Fruit fly (Drosophila melanogaster) whole organism, embryonic: Measurements from ENCODE around the gene Desat2.

Experiments
- BEAF-32 ChIP-seq: fragments of 200-800 bp; sonication (Bioruptor generic); optimal IDR thresholded peaks from 3 replicates; lab custom pipeline; 2017; ENCODE audit warnings: missing biosample characterization, missing genetic modification characterization, mild to moderate bottlenecking, moderate library complexity, missing genetic modification reagents
- Blimp-1 ChIP-seq: fragments of 200-800 bp; sonication (Bioruptor generic); optimal IDR thresholded peaks from 3 replicates; lab custom pipeline; 2018; ENCODE audit warnings: missing biosample characterization, missing genetic modification characterization, mild to moderate bottlenecking, moderate library complexity, missing genetic modification reagents
- Bteb2 ChIP-seq: fragments of 200-800 bp; sonication (Bioruptor generic); optimal IDR thresholded peaks from 2 replicates; lab custom pipeline; 2016; ENCODE audit warnings: missing biosample characterization, missing genetic modification characterization
- CG10565 ChIP-seq: fragments of 200-800 bp; sonication (Bioruptor generic); optimal IDR thresholded peaks from 3 replicates; lab custom pipeline; 2016; ENCODE audit warnings: missing biosample characterization, mild to moderate bottlenecking, missing genetic modification characterization
- CG11093 ChIP-seq: fragments of 200-800 bp; sonication (Bioruptor generic); IDR thresholded peaks from 3 replicates; pipeline ENCODE4 v1.3.6; 2022; ENCODE audit warnings: missing biosample characterization, missing genetic modification characterization
- CG14050 ChIP-seq: fragments of 200-800 bp; sonication (Bioruptor generic); IDR thresholded peaks from 3 replicates; pipeline ENCODE4 v1.3.6; 2022; ENCODE audit warnings: missing biosample characterization, missing genetic modification characterization
- CG1529 ChIP-seq: fragments of 200-800 bp; sonication (Bioruptor generic); optimal IDR thresholded peaks from 3 replicates; lab custom pipeline; 2018; ENCODE audit warnings: missing biosample characterization, missing genetic modification characterization
- CG15479 ChIP-seq: fragments of 200-800 bp; sonication (Bioruptor generic); optimal IDR thresholded peaks from 3 replicates; lab custom pipeline; 2019; ENCODE audit warnings: missing biosample characterization, mild to moderate bottlenecking, missing genetic modification characterization, moderate library complexity
- CG16779 ChIP-seq: fragments of 200-800 bp; sonication (Bioruptor generic); IDR thresholded peaks from 2 replicates; pipeline ENCODE4 v1.3.6; 2022; ENCODE audit warnings: missing biosample characterization, missing genetic modification characterization
- CG17186 ChIP-seq: fragments of 200-800 bp; sonication (Bioruptor generic); optimal IDR thresholded peaks from 3 replicates; lab custom pipeline; 2017; ENCODE audit warnings: missing biosample characterization, missing genetic modification reagents, missing genetic modification characterization
- CG2129 ChIP-seq: fragments of 200-800 bp; sonication (Bioruptor generic); IDR thresholded peaks from 2 replicates; pipeline ENCODE4 v1.3.6; 2022; ENCODE audit warnings: missing biosample characterization, missing genetic modification characterization; ENCODE audit not compliant: partially characterized antibody
- CG30020 ChIP-seq: fragments of 200-800 bp; optimal IDR thresholded peaks from 2 replicates; lab custom pipeline; 2019; ENCODE audit warnings: missing biosample characterization, mild to moderate bottlenecking, missing genetic modification characterization, moderate library complexity
- CG4707 ChIP-seq: fragments of 200-800 bp; sonication (Bioruptor generic); optimal IDR thresholded peaks from 2 replicates; lab custom pipeline; 2018; ENCODE audit warnings: missing biosample characterization, mild to moderate bottlenecking, missing genetic modification characterization, moderate library complexity
- CG6175 ChIP-seq: fragments of 200-800 bp; sonication (Bioruptor generic); IDR thresholded peaks from 3 replicates; pipeline ENCODE4 v1.3.6; 2022; ENCODE audit warnings: missing biosample characterization, missing genetic modification characterization
- CG6272 ChIP-seq: fragments of 200-800 bp; sonication (Bioruptor generic); IDR thresholded peaks from 2 replicates; pipeline ENCODE4 v1.3.6; 2022; ENCODE audit warnings: missing biosample characterization, missing genetic modification characterization
- CG6654 ChIP-seq: fragments of 200-800 bp; sonication (Bioruptor generic); optimal IDR thresholded peaks from 2 replicates; lab custom pipeline; 2017; ENCODE audit warnings: missing biosample characterization, mild to moderate bottlenecking, missing genetic modification characterization
- CG6791 ChIP-seq: fragments of 200-800 bp; sonication (Bioruptor generic); IDR thresholded peaks from 3 replicates; pipeline ENCODE4 v1.3.6; 2022; ENCODE audit warnings: missing biosample characterization, missing genetic modification characterization; ENCODE audit not compliant: partially characterized antibody
- CG7556 ChIP-seq: fragments of 200-800 bp; sonication (Bioruptor generic); optimal IDR thresholded peaks from 2 replicates; lab custom pipeline; 2017; ENCODE audit warnings: missing biosample characterization, mild to moderate bottlenecking, missing genetic modification characterization
- CG7839 ChIP-seq: fragments of 200-800 bp; sonication (Bioruptor generic); optimal IDR thresholded peaks from 3 replicates; lab custom pipeline; 2018; ENCODE audit warnings: missing biosample characterization, mild to moderate bottlenecking, missing genetic modification characterization, moderate library complexity
- CG7963 ChIP-seq: fragments of 200-800 bp; sonication (Bioruptor generic); IDR thresholded peaks from 3 replicates; pipeline ENCODE4 v1.3.6; 2022; ENCODE audit warnings: missing biosample characterization, missing genetic modification characterization; ENCODE audit not compliant: partially characterized antibody
- CG8478 ChIP-seq: fragments of >200 bp; optimal IDR thresholded peaks from 2 replicates; lab custom pipeline; 2018
- Dfd ChIP-seq, 2 experiments: fragments of >200 bp; optimal IDR thresholded peaks; 2 replicates each; lab custom pipeline; 2017; ENCODE audit warnings: missing biosample characterization in 2 of 2, missing genetic modification characterization in 2 of 2
- Ets65A ChIP-seq: fragments of 200-800 bp; sonication (Bioruptor generic); peaks from one replicate; lab custom pipeline; 2016; ENCODE audit warnings: missing biosample characterization, missing genetic modification characterization
- HmgD ChIP-seq: fragments of 200-800 bp; sonication (Bioruptor generic); optimal IDR thresholded peaks from 3 replicates; lab custom pipeline; 2016; ENCODE audit warnings: missing biosample characterization, missing genetic modification characterization
- HmgZ ChIP-seq: fragments of 200-800 bp; sonication (Bioruptor generic); optimal IDR thresholded peaks from 2 replicates; lab custom pipeline; 2018; ENCODE audit warnings: missing biosample characterization, mild to moderate bottlenecking, missing genetic modification characterization
- Jarid2 ChIP-seq: fragments of 200-800 bp; sonication (Bioruptor generic); optimal IDR thresholded peaks from 3 replicates; lab custom pipeline; 2017; ENCODE audit warnings: mild to moderate bottlenecking, missing biosample characterization, missing genetic modification reagents, missing genetic modification characterization
- MTF-1 ChIP-seq: fragments of 200-800 bp; sonication (Bioruptor generic); optimal IDR thresholded peaks from 2 replicates; lab custom pipeline; 2018; ENCODE audit warnings: missing biosample characterization, mild to moderate bottlenecking, missing genetic modification characterization, borderline replicate concordance
- Pdp1 ChIP-seq, 2 experiments: fragments of 200-800 bp; sonication (Bioruptor generic); optimal IDR thresholded peaks; 3 replicates each; lab custom pipeline; 2016; ENCODE audit warnings: missing biosample characterization in 2 of 2, missing genetic modification characterization in 2 of 2, mild to moderate bottlenecking in 1 of 2, moderate library complexity in 1 of 2
- Rfx ChIP-seq: fragments of 200-800 bp; sonication (Bioruptor generic); IDR thresholded peaks from 2 replicates; pipeline ENCODE4 v1.3.6; 2022; ENCODE audit warnings: missing biosample characterization, missing genetic modification characterization
- Taf1 ChIP-seq: fragments of 200-800 bp; sonication (Bioruptor generic); IDR thresholded peaks from 2 replicates; pipeline ENCODE4 v1.3.6; 2022; ENCODE audit warnings: missing biosample characterization, missing genetic modification characterization
- ac ChIP-seq: fragments of 200-800 bp; sonication (Bioruptor generic); optimal IDR thresholded peaks from 3 replicates; lab custom pipeline; 2017; ENCODE audit warnings: missing biosample characterization, mild to moderate bottlenecking, missing genetic modification characterization
- al ChIP-seq: fragments of 200-800 bp; sonication (Bioruptor generic); IDR thresholded peaks from 2 replicates; pipeline ENCODE4 v1.3.6; 2022; ENCODE audit warnings: missing biosample characterization, missing genetic modification characterization
- bcd ChIP-seq: fragments of 200-800 bp; sonication (Bioruptor generic); optimal IDR thresholded peaks from 2 replicates; lab custom pipeline; 2017; ENCODE audit warnings: missing biosample characterization, mild to moderate bottlenecking, missing genetic modification characterization
- cad ChIP-seq: fragments of >200 bp; optimal IDR thresholded peaks from 2 replicates; lab custom pipeline; 2017; ENCODE audit warnings: missing biosample characterization, missing genetic modification characterization
- croc ChIP-seq: fragments of 200-800 bp; sonication (Bioruptor generic); conservative IDR thresholded peaks from 3 replicates; pipeline ENCODE4 v1.3.6; 2022; ENCODE audit warnings: missing biosample characterization, missing genetic modification characterization
- crol ChIP-seq: fragments of 200-800 bp; sonication (Bioruptor generic); IDR thresholded peaks from 2 replicates; pipeline ENCODE4 v1.3.6; 2022; ENCODE audit warnings: missing biosample characterization, missing genetic modification characterization
- disco-r ChIP-seq: fragments of 200-800 bp; sonication (Bioruptor generic); optimal IDR thresholded peaks from 2 replicates; lab custom pipeline; 2016; ENCODE audit warnings: missing biosample characterization, missing genetic modification characterization
- dpn ChIP-seq, 2 experiments: fragments of 200-800 bp; sonication (Bioruptor generic); optimal IDR thresholded peaks; 3 replicates each; lab custom pipeline; 2016; ENCODE audit warnings: missing biosample characterization in 2 of 2, missing genetic modification characterization in 2 of 2
- hth ChIP-seq: fragments of >200 bp; optimal IDR thresholded peaks from 2 replicates; lab custom pipeline; 2017; ENCODE audit warnings: inconsistent platforms
- kni ChIP-seq: fragments of 200-800 bp; sonication (Bioruptor generic); optimal IDR thresholded peaks from 3 replicates; lab custom pipeline; 2017; ENCODE audit warnings: mild to moderate bottlenecking, missing biosample characterization, missing genetic modification reagents, missing genetic modification characterization
- org-1 ChIP-seq: fragments of 200-800 bp; sonication (Bioruptor generic); optimal IDR thresholded peaks from 2 replicates; lab custom pipeline; 2017; ENCODE audit warnings: missing biosample characterization, missing genetic modification characterization
- phol ChIP-seq: fragments of 200-800 bp; sonication (Bioruptor generic); optimal IDR thresholded peaks from 3 replicates; lab custom pipeline; 2018; ENCODE audit warnings: missing biosample characterization, mild to moderate bottlenecking, missing genetic modification characterization, moderate library complexity
- pnt ChIP-seq: fragments of 200-800 bp; sonication (Bioruptor generic); optimal IDR thresholded peaks from 3 replicates; lab custom pipeline; 2016; ENCODE audit warnings: missing biosample characterization, missing genetic modification characterization
- repo ChIP-seq: fragments of 200-800 bp; sonication (Bioruptor generic); optimal IDR thresholded peaks from 2 replicates; lab custom pipeline; 2016; ENCODE audit warnings: missing biosample characterization, missing genetic modification characterization
- slou ChIP-seq: fragments of 200-800 bp; sonication (Bioruptor generic); optimal IDR thresholded peaks from 3 replicates; lab custom pipeline; 2016; ENCODE audit warnings: missing biosample characterization, missing genetic modification characterization
- ssp ChIP-seq: fragments of 200-800 bp; sonication (Bioruptor generic); IDR thresholded peaks from 2 replicates; pipeline ENCODE4 v1.3.6; 2022; ENCODE audit warnings: missing biosample characterization, missing genetic modification characterization
- stwl ChIP-seq: fragments of 200-800 bp; sonication (Bioruptor generic); optimal IDR thresholded peaks from 3 replicates; lab custom pipeline; 2018; ENCODE audit warnings: missing biosample characterization, mild to moderate bottlenecking, missing genetic modification characterization, moderate library complexity
- tap ChIP-seq: fragments of 200-800 bp; optimal IDR thresholded peaks from 3 replicates; lab custom pipeline; 2019; ENCODE audit warnings: missing biosample characterization, mild to moderate bottlenecking, missing genetic modification characterization, moderate library complexity
- trh ChIP-seq: fragments of 200-800 bp; sonication (Bioruptor generic); optimal IDR thresholded peaks from 2 replicates; lab custom pipeline; 2016; ENCODE audit warnings: missing biosample characterization, missing genetic modification characterization
- vvl ChIP-seq: fragments of 200-800 bp; sonication (Bioruptor generic); IDR thresholded peaks from 2 replicates; pipeline ENCODE4 v1.3.6; 2022; ENCODE audit warnings: missing biosample characterization, missing genetic modification characterization

Gene Desat2

dm6 chr3R:12406235-12407196 lies 29.5 kb upstream of the Desat2 start, which contains the start of gene CG5167 (continued):
- TF ChIP-seq CG10565 (GFP tag; lab: Kevin White, UChicago) (no peak), CG16779 (GFP tag; lab: Robert Waterston, UW) (no peak), CG7556 (peak; percentile 19), CG8478 (lab: Kevin White, UChicago) (no peak), CG17186 (GFP tag; lab: Kevin White, UChicago) (no peak), Rfx (GFP tag; lab: Robert Waterston, UW) (no peak), CG30020 (tag; lab: Kevin White, UChicago) (peak; percentile 5), tap (tag; lab: Kevin White, UChicago) (peak; percentile 60), hth (lab: Kevin White, UChicago) (no peak), disco-r (GFP tag; lab: Kevin White, UChicago) (no peak), Dfd (GFP tag; optimal IDR thresholded peaks at IDR 0.05; lab: Kevin White, UChicago) (no peak), cad (GFP tag; lab: Kevin White, UChicago) (no peak), ssp (GFP tag; lab: Robert Waterston, UW) (no peak), dpn (GFP tag; optimal IDR thresholded peaks at IDR 0.05; lab: Kevin White, UChicago) (peak in 1 of 2 experiments; percentile 49), CG14050 (GFP tag; lab: Robert Waterston, UW) (no peak), slou (GFP tag; lab: Kevin White, UChicago) (no peak), CG6175 (GFP tag; lab: Robert Waterston, UW) (no peak), pnt (GFP tag; lab: Kevin White, UChicago) (no peak), HmgZ (tag; lab: Kevin White, UChicago) (no peak), CG2129 (GFP tag; lab: Robert Waterston, UW) (no peak), Bteb2 (GFP tag; lab: Kevin White, UChicago) (no peak), CG4707 (GFP tag; lab: Kevin White, UChicago) (no peak), Pdp1 (GFP tag; optimal IDR thresholded peaks at IDR 0.05; lab: Kevin White, UChicago) (peak in 1 of 2 experiments; percentile 16), stwl (tag; lab: Kevin White, UChicago) (peak; percentile 60), bcd (GFP tag; lab: Kevin White, UChicago) (no peak), ac (no peak), Jarid2 (GFP tag; lab: Kevin White, UChicago) (no peak), vvl (GFP tag; lab: Robert Waterston, UW) (peak; percentile 49; the same call in 1 of the 2 replicates), al (no peak), phol (tag; lab: Kevin White, UChicago) (peak; percentile 48), BEAF-32 (GFP tag; lab: Kevin White, UChicago) (peak; percentile 38), CG6791 (GFP tag; lab: Robert Waterston, UW) (no peak), crol (no peak), org-1 (no peak), trh (no peak), Ets65A (GFP tag; lab: Kevin White, UChicago) (peak; percentile 44), Taf1 (GFP tag; lab: Robert Waterston, UW) (no peak), CG11093 (GFP tag; lab: Robert Waterston, UW) (no peak), HmgD (GFP tag; lab: Kevin White, UChicago) (no peak), MTF-1 (GFP tag; lab: Kevin White, UChicago) (no peak), CG6272 (GFP tag; lab: Robert Waterston, UW) (no peak), Blimp-1 (GFP tag; lab: Kevin White, UChicago) (no peak), CG7963 (GFP tag; lab: Robert Waterston, UW) (no peak), CG7839 (tag; lab: Kevin White, UChicago) (peak; percentile 39), CG1529 (GFP tag; lab: Kevin White, UChicago) (no peak), repo (no peak), kni (GFP tag; lab: Kevin White, UChicago) (no peak), croc (GFP tag; lab: Robert Waterston, UW) (no peak), CG15479 (GFP tag; lab: Kevin White, UChicago) (no peak), CG6654 (GFP tag; lab: Kevin White, UChicago) (no peak)
